Worm (Caenorhabditis elegans) whole organism, L2 larva: ENCODE measurements around the gene abhd-5.2.

Experiments used
- aly-2 ChIP-seq: fragments of 150-350 bp; optimal IDR thresholded peaks from 2 replicates; lab custom pipeline; 2014; ENCODE audit warnings: missing biosample characterization, missing genetic modification characterization
- lin-11 ChIP-seq: fragments of 150-350 bp; sonication (generic microtip); optimal IDR thresholded peaks from 2 replicates; lab custom pipeline; 2014; ENCODE audit warnings: missing biosample characterization, missing genetic modification characterization, inconsistent platforms, mixed read lengths

DNA sequence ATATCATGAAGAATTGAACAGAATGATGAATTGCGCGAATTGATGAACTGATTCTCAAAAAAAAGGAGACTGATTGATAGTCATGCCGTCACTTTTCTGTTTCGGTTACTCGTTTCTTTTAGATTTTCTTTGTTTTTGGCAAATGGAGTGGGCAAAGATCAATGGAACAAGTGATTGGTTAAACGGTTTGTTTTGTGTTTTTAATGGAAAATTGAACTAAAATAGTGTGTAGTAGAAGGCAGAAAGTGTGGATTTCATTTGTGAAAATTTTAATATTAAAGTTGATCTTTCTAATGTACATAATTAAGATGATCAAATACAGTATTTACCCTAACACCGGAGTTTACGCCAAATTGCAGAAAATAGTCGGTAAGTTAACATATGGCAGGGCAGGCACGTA is 4.6 kb upstream of the abhd-5.2 start, which contains the start of gene nas-9:
- TF ChIP-seq aly-2 (tag; lab: Kevin White, UChicago) (no peak), lin-11 (no peak)
